Worm (Caenorhabditis elegans) whole organism, L4 larva: ENCODE measurements around the gene hda-10.
"Not testable (repeated sequence)": the region's sequence is repeated elsewhere in the genome, so short reads cannot be mapped to it uniquely, and the experiment has no call there.

ENCODE experiments used
- D1046.2 ChIP-seq: fragments of 200-800 bp; sonication (Bioruptor generic); IDR thresholded peaks from 2 replicates; pipeline ENCODE4 v1.3.6; 2022; ENCODE audit warnings: missing genetic modification characterization, missing compliant biosample characterization
- F26F4.8 ChIP-seq: fragments of 200-800 bp; sonication (Bioruptor generic); conservative IDR thresholded peaks from 2 replicates; pipeline ENCODE4 v1.3.6; 2022; ENCODE audit warnings: missing genetic modification characterization, missing compliant biosample characterization
- F44E2.7 ChIP-seq: fragments of 200-800 bp; sonication (Bioruptor generic); IDR thresholded peaks from 2 replicates; pipeline ENCODE4 v2.1.2; 2022; ENCODE audit warnings: missing genetic modification characterization, missing compliant biosample characterization
- F49E8.2 ChIP-seq: sonication (generic microtip); optimal IDR thresholded peaks from 2 replicates; lab custom pipeline; 2016; ENCODE audit warnings: missing compliant biosample characterization, mild to moderate bottlenecking, missing genetic modification characterization, borderline replicate concordance
- Y48G9A.11 ChIP-seq: fragments of 200-800 bp; sonication (Bioruptor generic); IDR thresholded peaks from 2 replicates; pipeline ENCODE4 v1.3.6; 2022; ENCODE audit warnings: missing genetic modification reagents, missing genetic modification characterization, missing compliant biosample characterization
- aha-1 ChIP-seq: fragments of 150-350 bp; peaks from one replicate; lab custom pipeline; 2014; ENCODE audit warnings: missing biosample characterization, missing genetic modification characterization
- ama-1 ChIP-seq: fragments of 150-350 bp; optimal IDR thresholded peaks from 2 replicates; lab custom pipeline; 2014; ENCODE audit warnings: inconsistent platforms, mixed read lengths
- arid-1 ChIP-seq: fragments of 200-800 bp; sonication (Bioruptor generic); conservative IDR thresholded peaks from 2 replicates; pipeline ENCODE4 v1.3.6; 2022; ENCODE audit warnings: missing genetic modification reagents, missing genetic modification characterization, missing compliant biosample characterization
- ceh-44 ChIP-seq: fragments of 200-800 bp; sonication (Bioruptor generic); IDR thresholded peaks from 2 replicates; pipeline ENCODE4 v1.3.6; 2022; ENCODE audit warnings: missing genetic modification reagents, missing genetic modification characterization, missing compliant biosample characterization
- ceh-82 ChIP-seq: sonication (generic microtip); optimal IDR thresholded peaks from 2 replicates; lab custom pipeline; 2017; ENCODE audit warnings: missing biosample characterization, missing genetic modification characterization
- daf-16 ChIP-seq, 3 experiments: sonication (generic microtip); optimal IDR thresholded peaks; 2 replicates each; lab custom pipeline; 2016 to 2017; ENCODE audit warnings: missing genetic modification characterization in 3 of 3, missing genetic modification reagents in 3 of 3, mild to moderate bottlenecking in 2 of 3, missing compliant biosample characterization in 2 of 3, missing biosample characterization in 1 of 3, moderate library complexity in 1 of 3
- dmd-6 ChIP-seq: fragments of 200-800 bp; sonication (Bioruptor generic); IDR thresholded peaks from 2 replicates; pipeline ENCODE4 v1.3.6; 2022; ENCODE audit warnings: missing genetic modification reagents, missing genetic modification characterization, missing compliant biosample characterization
- dmd-9 ChIP-seq: fragments of 200-800 bp; sonication (Bioruptor generic); IDR thresholded peaks from 2 replicates; pipeline ENCODE4 v1.3.6; 2022; ENCODE audit warnings: missing genetic modification reagents, missing genetic modification characterization, missing compliant biosample characterization
- duxl-1 ChIP-seq: sonication (generic microtip); optimal IDR thresholded peaks from 2 replicates; lab custom pipeline; 2016; ENCODE audit warnings: mild to moderate bottlenecking, missing genetic modification characterization, moderate library complexity, missing compliant biosample characterization; ENCODE audit not compliant: poor library complexity
- dve-1 ChIP-seq: sonication (generic microtip); optimal IDR thresholded peaks from 2 replicates; lab custom pipeline; 2017; ENCODE audit warnings: antibody characterized with exemption, mild to moderate bottlenecking, missing genetic modification characterization, missing compliant biosample characterization; ENCODE audit not compliant: insufficient read depth
- egl-43 ChIP-seq: fragments of 200-800 bp; sonication (Bioruptor generic); IDR thresholded peaks from 2 replicates; pipeline ENCODE4 v1.3.6; 2022; ENCODE audit warnings: missing genetic modification reagents, missing genetic modification characterization, missing compliant biosample characterization
- gei-8 ChIP-seq: fragments of 200-800 bp; sonication (Bioruptor generic); optimal IDR thresholded peaks from 2 replicates; lab custom pipeline; 2018; ENCODE audit warnings: mild to moderate bottlenecking, missing genetic modification characterization, missing compliant biosample characterization
- hif-1 ChIP-seq, 2 experiments: sonication (generic microtip); optimal IDR thresholded peaks; 2 replicates each; lab custom pipeline; 2016 to 2017; ENCODE audit warnings: missing compliant biosample characterization in 2 of 2, missing genetic modification characterization in 2 of 2, missing genetic modification reagents in 2 of 2, missing genotype in 2 of 2, mild to moderate bottlenecking in 1 of 2
- hlh-11 ChIP-seq: fragments of 200-800 bp; sonication (Bioruptor generic); optimal IDR thresholded peaks from 2 replicates; lab custom pipeline; 2018; ENCODE audit warnings: mild to moderate bottlenecking, missing genetic modification characterization, missing compliant biosample characterization
- hlh-30 ChIP-seq: sonication (generic microtip); optimal IDR thresholded peaks from 2 replicates; lab custom pipeline; 2017; ENCODE audit warnings: antibody characterized with exemption, mild to moderate bottlenecking, missing genetic modification characterization, missing compliant biosample characterization; ENCODE audit not compliant: insufficient read depth
- lin-1 ChIP-seq: fragments of 200-800 bp; sonication (Bioruptor generic); IDR thresholded peaks from 2 replicates; pipeline ENCODE4 v1.3.6; 2022; ENCODE audit warnings: missing genetic modification reagents, missing genetic modification characterization, missing compliant biosample characterization
- lin-13 ChIP-seq: fragments of 150-350 bp; optimal IDR thresholded peaks from 2 replicates; lab custom pipeline; 2014; ENCODE audit warnings: missing biosample characterization, missing genetic modification reagents, missing genetic modification characterization
- lin-15B ChIP-seq: fragments of 150-350 bp; sonication (generic microtip); optimal IDR thresholded peaks from 3 replicates; lab custom pipeline; 2014; ENCODE audit warnings: missing biosample characterization, missing genetic modification characterization
- lin-38 ChIP-seq: fragments of 200-800 bp; sonication (Bioruptor generic); IDR thresholded peaks from 2 replicates; pipeline ENCODE4 v1.3.6; 2022; ENCODE audit warnings: missing genetic modification reagents, missing genetic modification characterization, missing compliant biosample characterization
- lsy-2 ChIP-seq, 2 experiments: fragments of 150-350 bp in 1 of 2; sonication (generic microtip) in 1 of 2; optimal IDR thresholded peaks; 2 replicates each; lab custom pipeline; 2014 to 2017; ENCODE audit warnings: missing biosample characterization in 2 of 2, missing genetic modification characterization in 2 of 2
- mdt-29 ChIP-seq: fragments of 200-800 bp; sonication (Bioruptor generic); IDR thresholded peaks from 2 replicates; pipeline ENCODE4 v1.3.6; 2022; ENCODE audit warnings: missing genetic modification reagents, missing genetic modification characterization, missing compliant biosample characterization
- mep-1 ChIP-seq: fragments of 150-350 bp; sonication (generic microtip); optimal IDR thresholded peaks from 3 replicates; lab custom pipeline; 2014; ENCODE audit warnings: missing biosample characterization, missing genetic modification characterization
- mes-2 ChIP-seq: sonication (generic microtip); optimal IDR thresholded peaks from 2 replicates; lab custom pipeline; 2016; ENCODE audit warnings: missing genotype, mild to moderate bottlenecking, missing genetic modification characterization, missing compliant biosample characterization; ENCODE audit not compliant: poor library complexity, severe bottlenecking
- nhr-102 ChIP-seq: sonication (generic microtip); optimal IDR thresholded peaks from 2 replicates; lab custom pipeline; 2016; ENCODE audit warnings: mild to moderate bottlenecking, missing genetic modification characterization, moderate library complexity, missing compliant biosample characterization
- nhr-42 ChIP-seq: fragments of 200-800 bp; sonication (Bioruptor generic); IDR thresholded peaks from 2 replicates; pipeline ENCODE4 v1.3.6; 2022; ENCODE audit warnings: missing genetic modification characterization, missing compliant biosample characterization
- nhr-48 ChIP-seq: sonication (generic microtip); optimal IDR thresholded peaks from 2 replicates; lab custom pipeline; 2016; ENCODE audit warnings: mild to moderate bottlenecking, missing genetic modification characterization, missing compliant biosample characterization
- nhr-6 ChIP-seq: fragments of 150-350 bp; optimal IDR thresholded peaks from 2 replicates; lab custom pipeline; 2014; ENCODE audit warnings: missing biosample characterization, missing genetic modification characterization
- pha-4 ChIP-seq, 2 experiments: fragments of 150-350 bp in 1 of 2; fragments of 200-800 bp in 1 of 2; sonication (Bioruptor generic) in 1 of 2; IDR thresholded peaks in 1 of 2; optimal IDR thresholded peaks in 1 of 2; 2 replicates each; pipeline versions ENCODE4 v1.3.6 to Lab custom; 2014 to 2022; ENCODE audit warnings: missing genetic modification characterization in 2 of 2, missing genetic modification reagents in 2 of 2, missing biosample characterization in 1 of 2, missing compliant biosample characterization in 1 of 2
- rbr-2 ChIP-seq: sonication (generic microtip); optimal IDR thresholded peaks from 2 replicates; lab custom pipeline; 2016; ENCODE audit warnings: missing genotype, missing genetic modification characterization, missing compliant biosample characterization
- saeg-2 ChIP-seq: fragments of 200-800 bp; sonication (Bioruptor generic); IDR thresholded peaks from 2 replicates; pipeline ENCODE4 v1.3.6; 2022; ENCODE audit warnings: missing genetic modification reagents, missing genetic modification characterization, missing compliant biosample characterization
- set-16 ChIP-seq: fragments of 200-800 bp; sonication (Bioruptor generic); IDR thresholded peaks from 2 replicates; pipeline ENCODE4 v1.3.6; 2022; ENCODE audit warnings: missing genetic modification reagents, missing genetic modification characterization, missing compliant biosample characterization
- snpc-1.2 ChIP-seq: fragments of 200-800 bp; sonication (Bioruptor generic); IDR thresholded peaks from 2 replicates; pipeline ENCODE4 v1.3.6; 2022; ENCODE audit warnings: missing genetic modification reagents, missing genetic modification characterization, missing compliant biosample characterization
- snpc-4 ChIP-seq: fragments of 150-350 bp; optimal IDR thresholded peaks from 2 replicates; lab custom pipeline; 2014; ENCODE audit warnings: missing biosample characterization, missing genetic modification characterization
- unc-62 ChIP-seq, 3 experiments: fragments of 150-350 bp in 1 of 3; sonication (generic microtip); optimal IDR thresholded peaks in 2 of 3; peaks in 1 of 3; 1 replicate in 1 of 3; 2 replicates in 2 of 3; lab custom pipeline; 2014 to 2017; ENCODE audit warnings: missing biosample characterization in 3 of 3, missing genetic modification characterization in 3 of 3, missing genetic modification reagents in 3 of 3, missing genotype in 1 of 3
- zip-11 ChIP-seq: fragments of 200-800 bp; sonication (Bioruptor generic); IDR thresholded peaks from 2 replicates; pipeline ENCODE4 v1.3.6; 2022; ENCODE audit warnings: missing genetic modification characterization, missing compliant biosample characterization
- ztf-11 ChIP-seq: fragments of 150-350 bp; optimal IDR thresholded peaks from 2 replicates; lab custom pipeline; 2014; ENCODE audit warnings: missing biosample characterization, missing genetic modification characterization
- ztf-7 ChIP-seq: fragments of 150-350 bp; optimal IDR thresholded peaks from 2 replicates; lab custom pipeline; 2014; ENCODE audit warnings: missing biosample characterization, missing genetic modification characterization

hda-10 gene

DNA sequence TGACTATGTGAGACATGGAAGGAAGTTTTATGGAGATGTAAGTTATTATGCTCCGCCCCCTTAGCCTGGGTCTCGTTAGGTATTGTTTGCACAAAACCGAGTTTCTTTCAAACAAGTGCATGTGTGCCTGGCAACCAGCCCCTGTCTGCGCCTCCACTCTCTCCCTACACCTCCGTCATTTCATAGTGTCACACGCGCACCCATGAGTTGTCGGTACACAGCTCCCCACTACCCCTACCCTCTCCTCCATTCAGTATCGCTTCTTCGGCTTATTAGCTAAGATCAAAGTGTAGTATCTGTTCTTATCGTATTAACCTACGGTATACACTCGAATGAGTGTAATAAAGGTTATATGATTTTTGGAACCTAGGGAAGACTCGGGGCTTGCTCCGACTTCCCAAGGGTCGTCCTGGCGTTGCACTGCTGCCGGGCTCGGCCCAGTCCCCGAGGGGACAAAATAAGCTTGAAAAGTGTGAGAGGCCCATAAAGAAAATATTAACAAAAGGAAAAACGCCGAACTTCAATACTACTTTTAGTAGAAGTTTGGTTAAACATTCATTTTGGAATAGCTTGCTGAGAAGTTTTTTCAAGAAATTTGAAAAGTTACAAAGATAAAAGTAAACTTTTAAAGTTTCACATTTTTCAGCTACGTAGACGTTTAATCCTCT lies 29.8 kb upstream of the hda-10 start:
- TF ChIP-seq ama-1 (lab: Kevin White, UChicago) (peak; percentile 39), lin-13 (GFP tag; lab: Kevin White, UChicago) (peak; percentile 33), snpc-1.2 (GFP tag; lab: Robert Waterston, UW) (peak; percentile 45; the same call in 1 of the 2 replicates), dve-1 (tag; lab: Kevin White, UChicago) (peak; percentile 84), nhr-6 (peak; percentile 37), pha-4 (GFP tag; IDR thresholded peaks at IDR 0.05; lab: Robert Waterston, UW) (peak; percentile 48; the same call in 1 of the 2 replicates), dmd-6 (GFP tag; lab: Robert Waterston, UW) (peak; percentile 62), F49E8.2 (tag; lab: Kevin White, UChicago) (peak; percentile 41), nhr-48 (peak; percentile 28), rbr-2 (peak; percentile 5), duxl-1 (peak; percentile 65), mep-1 (tag; lab: Kevin White, UChicago) (peak; percentile 48), nhr-102 (tag; lab: Kevin White, UChicago) (peak; percentile 68), hlh-11 (tag; lab: Kevin White, UChicago) (peak; percentile 42), daf-16 (tag; optimal IDR thresholded peaks at IDR 0.05; lab: Kevin White, UChicago) (peak; percentile 60), hlh-30 (tag; lab: Kevin White, UChicago) (peak; percentile 37), snpc-4 (peak; percentile 60), aha-1 (tag; lab: Kevin White, UChicago) (peak; percentile 22), mdt-29 (peak; percentile 60; the same call in 1 of the 2 replicates), saeg-2 (GFP tag; lab: Robert Waterston, UW) (peak; percentile 52; the same call in 1 of the 2 replicates), lsy-2 (tag; optimal IDR thresholded peaks at IDR 0.05; lab: Kevin White, UChicago) (peak in 1 of 2 experiments; percentile 34), lin-1 (GFP tag; lab: Robert Waterston, UW) (peak; percentile 27; the same call in 1 of the 2 replicates), mes-2 (peak; percentile 3), lin-38 (GFP tag; lab: Robert Waterston, UW) (peak; percentile 63)
- not testable (repeated sequence) for TF ChIP-seq pha-4 (tag; optimal IDR thresholded peaks at IDR 0.05; lab: Kevin White, UChicago); daf-16 (GFP tag; optimal IDR thresholded peaks at IDR 0.05; lab: Kevin White, UChicago)

ce11 chrII:13855352-13855751 lies 27.2 kb upstream of the hda-10 start:
- TF ChIP-seq unc-62 (GFP tag; optimal IDR thresholded peaks at IDR 0.05 in 1 of 2; lab: Kevin White, UChicago), result peak in 1 of 2 experiments; percentile 42
- TF ChIP-seq unc-62 (tag; optimal IDR thresholded peaks at IDR 0.05; lab: Kevin White, UChicago), result no peak
- no peak for TF ChIP-seq zip-11
- no peak for TF ChIP-seq lin-38 (GFP tag; lab: Robert Waterston, UW)

- TF ChIP-seq F44E2.7 (GFP tag; lab: Robert Waterston, UW) (no peak), ztf-7 (no peak), set-16 (GFP tag; lab: Robert Waterston, UW) (peak; percentile 92), hif-1 (tag; optimal IDR thresholded peaks at IDR 0.05; lab: Kevin White, UChicago) (no peak), gei-8 (no peak), nhr-42 (GFP tag; lab: Robert Waterston, UW) (no peak), pha-4 (GFP tag; IDR thresholded peaks at IDR 0.05; lab: Robert Waterston, UW) (no peak), pha-4 (tag; optimal IDR thresholded peaks at IDR 0.05; lab: Kevin White, UChicago) (no peak)
Measured at ce11 chrII:13858352-13858751, 24.2 kb upstream of the hda-10 start.

DNA sequence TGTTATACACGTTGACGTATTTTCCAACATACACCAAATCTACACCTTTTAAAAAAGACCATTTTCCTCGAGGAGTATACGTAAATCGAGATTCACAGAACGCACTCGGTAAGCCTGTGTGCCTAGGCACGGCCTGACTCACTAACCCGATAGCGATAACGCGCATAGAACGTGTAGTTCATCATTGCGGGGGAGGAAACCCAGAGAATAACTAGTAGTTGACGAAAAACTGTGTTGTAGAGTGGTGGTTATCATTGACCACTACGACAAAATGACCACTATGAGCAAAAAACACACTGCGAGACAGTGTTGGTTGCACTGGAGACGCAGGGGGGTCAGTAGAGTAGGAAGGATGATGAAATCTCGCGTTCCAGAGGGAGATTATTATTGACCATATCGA lies 22.7 kb upstream of the hda-10 start:
- TF ChIP-seq lin-15B (tag; lab: Kevin White, UChicago) (no peak), ceh-82 (tag; lab: Kevin White, UChicago) (no peak), lsy-2 (tag; optimal IDR thresholded peaks at IDR 0.05; lab: Kevin White, UChicago) (no peak), nhr-48 (no peak), egl-43 (GFP tag; lab: Robert Waterston, UW) (no peak), Y48G9A.11 (GFP tag; lab: Robert Waterston, UW) (no peak), aha-1 (tag; lab: Kevin White, UChicago) (peak; percentile 40), lin-38 (GFP tag; lab: Robert Waterston, UW) (no peak), F26F4.8 (GFP tag; lab: Robert Waterston, UW) (no peak), ceh-44 (GFP tag; lab: Robert Waterston, UW) (no peak), gei-8 (no peak), arid-1 (no peak), D1046.2 (no peak), saeg-2 (GFP tag; lab: Robert Waterston, UW) (no peak), hlh-11 (tag; lab: Kevin White, UChicago) (peak; percentile 44), lin-13 (GFP tag; lab: Kevin White, UChicago) (no peak), dmd-9 (GFP tag; lab: Robert Waterston, UW) (no peak), ztf-11 (tag; lab: Kevin White, UChicago) (no peak)
